Worm (Caenorhabditis elegans) whole organism, L4 larva: Measurements from ENCODE around the gene tin-9.2.

Experiments
- aly-2 ChIP-seq: sonication (generic microtip); optimal IDR thresholded peaks from 2 replicates; lab custom pipeline; 2018; ENCODE audit warnings: missing biosample characterization, missing genetic modification characterization
- ceh-28 ChIP-seq: fragments of 150-350 bp; optimal IDR thresholded peaks from 2 replicates; lab custom pipeline; 2014; ENCODE audit warnings: missing biosample characterization, missing genetic modification reagents, missing genetic modification characterization
- ceh-62 ChIP-seq: sonication (generic microtip); optimal IDR thresholded peaks from 2 replicates; lab custom pipeline; 2017; ENCODE audit warnings: missing biosample characterization, missing genetic modification characterization
- cey-2 ChIP-seq: sonication (generic microtip); optimal IDR thresholded peaks from 3 replicates; lab custom pipeline; 2017; ENCODE audit warnings: missing genetic modification characterization, mild to moderate bottlenecking, missing compliant biosample characterization, antibody characterized with exemption, borderline replicate concordance; ENCODE audit not compliant: insufficient read depth
- daf-16 ChIP-seq, 3 experiments: sonication (generic microtip); optimal IDR thresholded peaks; 2 replicates each; lab custom pipeline; 2016 to 2017; ENCODE audit warnings: missing genetic modification characterization in 3 of 3, missing genetic modification reagents in 3 of 3, mild to moderate bottlenecking in 2 of 3, missing compliant biosample characterization in 2 of 3, missing biosample characterization in 1 of 3, moderate library complexity in 1 of 3
- dmd-8 ChIP-seq: fragments of 200-800 bp; sonication (Bioruptor generic); IDR thresholded peaks from 2 replicates; pipeline ENCODE4 v1.3.6; 2022; ENCODE audit warnings: missing genetic modification characterization, missing compliant biosample characterization
- dpl-1 ChIP-seq: fragments of 150-350 bp; optimal IDR thresholded peaks from 2 replicates; lab custom pipeline; 2014; ENCODE audit warnings: missing biosample characterization, missing genetic modification reagents, missing genetic modification characterization
- dve-1 ChIP-seq: sonication (generic microtip); optimal IDR thresholded peaks from 2 replicates; lab custom pipeline; 2017; ENCODE audit warnings: antibody characterized with exemption, mild to moderate bottlenecking, missing genetic modification characterization, missing compliant biosample characterization; ENCODE audit not compliant: insufficient read depth
- egl-43 ChIP-seq: fragments of 200-800 bp; sonication (Bioruptor generic); IDR thresholded peaks from 2 replicates; pipeline ENCODE4 v1.3.6; 2022; ENCODE audit warnings: missing genetic modification reagents, missing genetic modification characterization, missing compliant biosample characterization
- gei-8 ChIP-seq: fragments of 200-800 bp; sonication (Bioruptor generic); optimal IDR thresholded peaks from 2 replicates; lab custom pipeline; 2018; ENCODE audit warnings: mild to moderate bottlenecking, missing genetic modification characterization, missing compliant biosample characterization
- hif-1 ChIP-seq, 2 experiments: sonication (generic microtip); optimal IDR thresholded peaks; 2 replicates each; lab custom pipeline; 2016 to 2017; ENCODE audit warnings: missing compliant biosample characterization in 2 of 2, missing genetic modification characterization in 2 of 2, missing genetic modification reagents in 2 of 2, missing genotype in 2 of 2, mild to moderate bottlenecking in 1 of 2
- hlh-11 ChIP-seq: fragments of 200-800 bp; sonication (Bioruptor generic); optimal IDR thresholded peaks from 2 replicates; lab custom pipeline; 2018; ENCODE audit warnings: mild to moderate bottlenecking, missing genetic modification characterization, missing compliant biosample characterization
- hlh-30 ChIP-seq: sonication (generic microtip); optimal IDR thresholded peaks from 2 replicates; lab custom pipeline; 2017; ENCODE audit warnings: antibody characterized with exemption, mild to moderate bottlenecking, missing genetic modification characterization, missing compliant biosample characterization; ENCODE audit not compliant: insufficient read depth
- hmg-1.1 ChIP-seq: fragments of 200-800 bp; sonication (Bioruptor generic); IDR thresholded peaks from 2 replicates; pipeline ENCODE4 v1.3.6; 2022; ENCODE audit warnings: missing genetic modification reagents, missing genetic modification characterization, missing compliant biosample characterization
- lim-7 ChIP-seq: fragments of 200-800 bp; sonication (Bioruptor generic); IDR thresholded peaks from 2 replicates; pipeline ENCODE4 v1.3.6; 2022; ENCODE audit warnings: missing genetic modification characterization, missing compliant biosample characterization
- lin-29 ChIP-seq: fragments of 200-800 bp; sonication (Bioruptor generic); IDR thresholded peaks from 2 replicates; pipeline ENCODE4 v1.3.6; 2022; ENCODE audit warnings: missing genetic modification reagents, missing genetic modification characterization, missing compliant biosample characterization
- lsy-2 ChIP-seq, 2 experiments: fragments of 150-350 bp in 1 of 2; sonication (generic microtip) in 1 of 2; optimal IDR thresholded peaks; 2 replicates each; lab custom pipeline; 2014 to 2017; ENCODE audit warnings: missing biosample characterization in 2 of 2, missing genetic modification characterization in 2 of 2
- mdl-1 ChIP-seq, 2 experiments: fragments of 150-350 bp in 1 of 2; sonication (generic microtip) in 1 of 2; optimal IDR thresholded peaks; 2 replicates each; lab custom pipeline; 2014 to 2017; ENCODE audit warnings: missing biosample characterization in 2 of 2, missing genetic modification characterization in 2 of 2
- mxl-2 ChIP-seq: fragments of 200-800 bp; sonication (Bioruptor generic); conservative IDR thresholded peaks from 2 replicates; pipeline ENCODE4 v1.3.6; 2022; ENCODE audit warnings: missing genetic modification reagents, missing genetic modification characterization, missing compliant biosample characterization
- nhr-11 ChIP-seq: fragments of 150-350 bp; optimal IDR thresholded peaks from 2 replicates; lab custom pipeline; 2014; ENCODE audit warnings: missing biosample characterization, missing genetic modification characterization
- nhr-25 ChIP-seq: sonication (generic microtip); optimal IDR thresholded peaks from 2 replicates; lab custom pipeline; 2017; ENCODE audit warnings: missing genetic modification characterization, mild to moderate bottlenecking, missing compliant biosample characterization, antibody characterized with exemption, moderate library complexity, borderline replicate concordance; ENCODE audit not compliant: insufficient read depth
- nhr-28 ChIP-seq: fragments of 150-350 bp; optimal IDR thresholded peaks from 2 replicates; lab custom pipeline; 2014; ENCODE audit warnings: missing biosample characterization, missing genetic modification characterization
- nhr-48 ChIP-seq: sonication (generic microtip); optimal IDR thresholded peaks from 2 replicates; lab custom pipeline; 2016; ENCODE audit warnings: mild to moderate bottlenecking, missing genetic modification characterization, missing compliant biosample characterization
- nhr-76 ChIP-seq: fragments of 150-350 bp; optimal IDR thresholded peaks from 2 replicates; lab custom pipeline; 2014; ENCODE audit warnings: missing biosample characterization, missing genetic modification characterization
- nhr-77 ChIP-seq: fragments of 150-350 bp; optimal IDR thresholded peaks from 2 replicates; lab custom pipeline; 2014; ENCODE audit warnings: missing biosample characterization, missing genetic modification characterization
- pha-4 ChIP-seq, 2 experiments: fragments of 150-350 bp in 1 of 2; fragments of 200-800 bp in 1 of 2; sonication (Bioruptor generic) in 1 of 2; IDR thresholded peaks in 1 of 2; optimal IDR thresholded peaks in 1 of 2; 2 replicates each; pipeline versions ENCODE4 v1.3.6 to Lab custom; 2014 to 2022; ENCODE audit warnings: missing genetic modification characterization in 2 of 2, missing genetic modification reagents in 2 of 2, missing biosample characterization in 1 of 2, missing compliant biosample characterization in 1 of 2
- saeg-2 ChIP-seq: fragments of 200-800 bp; sonication (Bioruptor generic); IDR thresholded peaks from 2 replicates; pipeline ENCODE4 v1.3.6; 2022; ENCODE audit warnings: missing genetic modification reagents, missing genetic modification characterization, missing compliant biosample characterization
- set-16 ChIP-seq: fragments of 200-800 bp; sonication (Bioruptor generic); IDR thresholded peaks from 2 replicates; pipeline ENCODE4 v1.3.6; 2022; ENCODE audit warnings: missing genetic modification reagents, missing genetic modification characterization, missing compliant biosample characterization
- snpc-1.2 ChIP-seq: fragments of 200-800 bp; sonication (Bioruptor generic); IDR thresholded peaks from 2 replicates; pipeline ENCODE4 v1.3.6; 2022; ENCODE audit warnings: missing genetic modification reagents, missing genetic modification characterization, missing compliant biosample characterization
- unc-130 ChIP-seq: sonication (generic microtip); optimal IDR thresholded peaks from 2 replicates; lab custom pipeline; 2016; ENCODE audit warnings: missing genetic modification reagents, missing genetic modification characterization, missing compliant biosample characterization
- unc-39 ChIP-seq: sonication (generic microtip); optimal IDR thresholded peaks from 2 replicates; lab custom pipeline; 2017; ENCODE audit warnings: missing biosample characterization, missing genetic modification characterization
- unc-62 ChIP-seq, 3 experiments: fragments of 150-350 bp in 1 of 3; sonication (generic microtip); optimal IDR thresholded peaks in 2 of 3; peaks in 1 of 3; 1 replicate in 1 of 3; 2 replicates in 2 of 3; lab custom pipeline; 2014 to 2017; ENCODE audit warnings: missing biosample characterization in 3 of 3, missing genetic modification characterization in 3 of 3, missing genetic modification reagents in 3 of 3, missing genotype in 1 of 3
- zag-1 ChIP-seq: fragments of 150-350 bp; optimal IDR thresholded peaks from 2 replicates; lab custom pipeline; 2014; ENCODE audit warnings: missing biosample characterization, missing genetic modification characterization
- zfp-2 ChIP-seq: sonication (generic microtip); optimal IDR thresholded peaks from 2 replicates; lab custom pipeline; 2016; ENCODE audit warnings: mild to moderate bottlenecking, missing genetic modification characterization, missing compliant biosample characterization

Gene tin-9.2

DNA sequence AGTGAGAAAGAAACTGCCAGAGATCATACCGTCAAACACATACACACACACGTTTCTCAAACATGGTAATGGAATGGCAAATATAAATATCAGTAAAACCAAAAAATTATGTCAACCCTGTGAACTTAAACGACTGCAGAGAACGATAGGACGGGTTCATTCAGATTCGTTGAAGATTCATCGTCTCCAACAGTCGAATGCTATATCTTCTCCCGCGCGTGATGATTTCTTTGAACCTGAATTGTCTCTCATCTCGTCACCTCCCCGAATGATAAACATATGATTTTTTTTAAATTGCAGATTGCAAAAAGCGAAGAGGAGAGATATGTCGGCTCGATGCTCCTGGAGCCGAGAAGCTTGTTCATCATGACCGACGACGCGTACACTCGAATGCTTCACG is 12.1 kb downstream of the tin-9.2 start:
- peak; percentile 9 for TF ChIP-seq hlh-11 (tag; lab: Kevin White, UChicago)
- TF ChIP-seq daf-16 (GFP tag; optimal IDR thresholded peaks at IDR 0.05; lab: Kevin White, UChicago) = no peak
- TF ChIP-seq daf-16 (tag; optimal IDR thresholded peaks at IDR 0.05; lab: Kevin White, UChicago) = no peak
- no peak for TF ChIP-seq nhr-48 (tag; lab: Kevin White, UChicago)
- peak; percentile 9 for TF ChIP-seq hlh-30 (tag; lab: Kevin White, UChicago)
- TF ChIP-seq mdl-1 (tag; optimal IDR thresholded peaks at IDR 0.05; lab: Kevin White, UChicago) = peak in 1 of 2 experiments; percentile 30
- TF ChIP-seq aly-2 (tag; lab: Kevin White, UChicago) = no peak
- TF ChIP-seq nhr-28 (tag; lab: Kevin White, UChicago) = peak; percentile 56
- TF ChIP-seq, all 104 proteins: peak for 4

DNA sequence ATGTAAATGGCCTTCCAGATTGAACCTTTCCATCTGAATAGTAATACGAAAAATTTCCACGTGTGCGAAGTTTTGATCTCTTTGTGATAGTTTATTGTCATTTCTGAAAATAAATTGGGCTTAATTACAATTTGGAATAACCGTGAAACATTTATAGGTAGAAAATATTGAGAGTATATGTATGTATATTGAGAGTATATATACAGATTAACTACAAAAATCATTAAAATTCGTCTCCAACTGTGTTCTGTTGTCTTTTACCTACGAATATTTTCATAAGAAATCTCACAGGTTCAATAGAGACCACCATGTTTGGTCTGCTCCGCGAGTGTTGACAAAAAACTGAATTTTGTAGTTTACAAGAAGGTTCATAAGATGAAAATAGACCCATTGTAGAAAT is 14.2 kb downstream of the tin-9.2 start, which contains the start of gene best-2:
TSS of gene best-2 (minus strand) at position 101 of the 400 bp plus-strand sequence.
- TF ChIP-seq nhr-25 (tag; lab: Kevin White, UChicago) = no peak
- no peak for TF ChIP-seq hif-1 (tag; optimal IDR thresholded peaks at IDR 0.05; lab: Kevin White, UChicago)
- no peak for TF ChIP-seq ceh-28 (tag; lab: Kevin White, UChicago)
- TF ChIP-seq nhr-11 = no peak
- TF ChIP-seq dmd-8 = no peak
- TF ChIP-seq, all 104 proteins: peak for 0

DNA sequence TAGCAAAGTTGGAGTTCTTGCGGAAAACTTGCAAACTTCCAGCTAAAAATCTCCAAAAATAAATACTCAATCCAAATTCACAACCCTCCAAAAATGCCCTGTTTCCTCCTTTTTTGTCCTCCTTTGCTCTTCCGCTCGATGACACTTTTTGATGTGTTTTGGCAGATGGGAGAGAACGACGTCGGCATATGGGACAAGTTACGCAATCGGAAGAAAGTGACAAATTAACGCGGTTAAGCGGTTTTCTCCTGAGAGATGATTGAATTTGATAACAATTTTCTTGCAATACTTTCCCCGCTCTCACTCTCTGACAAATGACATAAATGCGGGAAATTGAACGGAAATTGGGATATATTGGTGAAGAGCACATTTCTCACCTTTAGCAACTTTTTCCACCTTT is 17.9 kb downstream of the tin-9.2 start:
- TF ChIP-seq nhr-76 (tag; lab: Kevin White, UChicago) (no peak), gei-8 (GFP tag; lab: Kevin White, UChicago) (no peak), zag-1 (no peak), cey-2 (tag; lab: Kevin White, UChicago) (no peak)

DNA sequence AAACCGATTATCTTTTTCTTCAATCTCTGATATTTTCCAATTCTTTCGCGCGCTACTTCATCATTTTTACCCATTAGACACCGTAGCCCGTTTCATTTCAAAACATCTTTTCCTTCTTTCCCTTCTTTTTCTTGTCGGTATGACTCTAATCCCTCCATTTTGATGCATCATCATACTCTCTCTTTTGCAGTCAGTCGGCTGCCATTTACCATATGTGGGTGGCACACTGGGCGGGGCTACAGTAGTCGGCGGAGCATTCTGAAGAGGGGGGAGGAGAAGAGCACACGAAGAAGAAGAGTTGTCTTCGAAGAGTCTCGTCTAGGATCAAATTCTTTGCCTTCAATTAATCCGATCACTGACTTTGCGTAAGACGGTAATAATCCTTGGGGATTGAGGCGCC is 20.0 kb downstream of the tin-9.2 start, which contains the start of gene unc-30:
TSS of gene unc-30 (plus strand) at position 184 of the 400 bp plus-strand sequence.
- no peak for TF ChIP-seq nhr-11
- peak in 1 of 2 experiments; percentile 6 for TF ChIP-seq lsy-2 (tag; optimal IDR thresholded peaks at IDR 0.05; lab: Kevin White, UChicago)
- TF ChIP-seq dve-1 = no peak
- no peak for TF ChIP-seq ceh-62 (tag; lab: Kevin White, UChicago)
- peak in 1 of 2 experiments; percentile 49 for TF ChIP-seq unc-62 (GFP tag; optimal IDR thresholded peaks at IDR 0.05 in 1 of 2; lab: Kevin White, UChicago)
- TF ChIP-seq unc-62 (tag; optimal IDR thresholded peaks at IDR 0.05; lab: Kevin White, UChicago) = no peak

DNA sequence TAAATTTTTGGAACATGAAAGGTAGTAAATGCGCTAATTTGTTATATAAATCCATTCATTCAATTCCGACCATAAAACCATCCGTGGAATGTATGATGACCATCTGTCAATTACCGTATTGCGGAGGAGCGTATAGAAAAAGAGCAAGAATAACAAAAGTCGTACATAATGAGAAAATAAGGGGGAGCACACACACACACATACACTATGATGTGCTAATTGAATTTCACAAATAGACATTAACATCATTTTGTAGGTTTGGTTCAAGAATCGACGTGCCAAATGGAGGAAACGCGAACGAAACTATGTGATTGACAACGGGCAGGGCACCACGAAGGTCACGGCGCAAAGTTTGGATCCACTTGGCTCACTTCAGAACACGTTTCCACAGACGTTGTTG is 22.6 kb downstream of the tin-9.2 start:
- TF ChIP-seq hmg-1.1 (GFP tag; lab: Robert Waterston, UW) (no peak), lin-29 (GFP tag; lab: Robert Waterston, UW) (no peak), unc-130 (GFP tag; lab: Kevin White, UChicago) (no peak), lim-7 (no peak), ceh-62 (tag; lab: Kevin White, UChicago) (no peak), mxl-2 (no peak), dpl-1 (GFP tag; lab: Kevin White, UChicago) (no peak)
- TF ChIP-seq, all 104 proteins: peak for 0

DNA sequence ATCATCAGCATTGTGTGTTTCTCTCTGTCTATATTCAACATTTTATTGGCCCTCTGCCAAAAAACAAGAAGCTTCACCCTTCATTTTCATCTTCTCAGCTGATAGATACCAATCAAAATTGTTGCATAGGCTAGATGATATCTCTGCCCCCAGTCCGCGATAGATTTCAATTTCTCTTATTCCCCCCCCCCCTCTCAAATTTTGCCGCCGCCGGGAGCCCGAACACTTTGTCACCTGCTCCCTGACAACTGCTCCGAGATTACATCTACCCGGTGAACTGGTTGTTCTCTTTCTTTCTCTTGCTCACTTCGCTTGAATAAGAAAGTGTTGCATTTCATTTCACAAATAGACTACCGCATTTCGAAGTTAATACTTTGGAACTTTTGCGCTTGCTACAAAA is 27.2 kb downstream of the tin-9.2 start:
- TF ChIP-seq nhr-11 = peak; percentile 10
- peak; percentile 2 for TF ChIP-seq hlh-11 (tag; lab: Kevin White, UChicago)
- no peak for TF ChIP-seq set-16 (GFP tag; lab: Robert Waterston, UW)

DNA sequence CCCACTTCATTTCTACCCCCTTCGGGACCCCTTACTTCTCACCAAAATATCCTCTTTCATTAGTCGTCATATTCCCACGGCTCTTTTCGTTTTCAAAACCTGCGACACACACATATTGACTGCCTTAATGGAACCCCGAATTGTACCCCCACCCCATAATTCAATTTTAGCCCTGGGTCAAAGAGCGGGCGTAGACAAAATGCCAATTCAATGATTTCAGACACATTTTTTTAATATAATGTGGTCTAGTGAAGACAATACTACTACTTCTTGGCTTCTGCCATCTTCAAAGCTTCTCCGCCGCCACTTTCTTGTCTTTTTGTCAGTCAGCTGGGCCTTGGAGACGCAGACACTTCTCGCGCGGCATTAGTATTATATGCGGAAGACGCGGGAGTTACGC is 28.9 kb downstream of the tin-9.2 start:
- TF ChIP-seq zfp-2 (no peak), snpc-1.2 (GFP tag; lab: Robert Waterston, UW) (no peak), unc-39 (tag; lab: Kevin White, UChicago) (no peak), egl-43 (0 out of 2 replicates have a peak, but pooled peaks have one; percentile 33), mxl-2 (no peak), pha-4 (GFP tag; IDR thresholded peaks at IDR 0.05; lab: Robert Waterston, UW) (0 out of 2 replicates have a peak, but pooled peaks have one; percentile 21), pha-4 (tag; optimal IDR thresholded peaks at IDR 0.05; lab: Kevin White, UChicago) (no peak), saeg-2 (GFP tag; lab: Robert Waterston, UW) (no peak), nhr-77 (tag; lab: Kevin White, UChicago) (no peak), zag-1 (no peak)
